Fruit fly (Drosophila melanogaster): ENCODE measurements around the gene Rox8.

Rox8 gene

DNA sequence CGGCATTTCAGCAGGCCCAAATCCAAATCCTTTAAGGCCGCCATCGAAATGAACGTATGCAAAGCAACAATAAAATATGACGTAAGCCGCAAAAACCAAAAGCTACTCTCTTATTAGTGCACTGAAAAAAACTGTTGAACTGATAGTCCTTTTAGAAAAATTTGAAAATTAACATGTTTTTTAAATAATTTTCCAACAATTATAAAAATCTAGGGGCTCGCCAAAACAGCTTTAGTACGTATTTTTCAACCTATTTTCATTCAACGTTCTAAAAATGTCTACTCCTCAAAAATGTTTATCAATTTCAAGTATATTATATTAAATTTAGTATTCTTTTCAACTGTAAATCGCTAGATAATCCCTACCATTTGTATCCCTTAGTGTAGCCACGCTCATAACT lies 45.4 kb upstream of the Rox8 start (continued):
- TF ChIP-seq CG17385 (GFP tag; optimal IDR thresholded peaks at IDR 0.05) = peak; percentile 18
- no peak for TF ChIP-seq Hey (tag; optimal IDR thresholded peaks at IDR 0.05)
- TF ChIP-seq CG2120 (GFP tag; optimal IDR thresholded peaks at IDR 0.05) = peak; percentile 56
- peak; percentile 1 for TF ChIP-seq CG18262 (tag; optimal IDR thresholded peaks at IDR 0.05)
- peak; percentile 26 for TF ChIP-seq Fer1 (GFP tag; optimal IDR thresholded peaks at IDR 0.05)
- no peak for TF ChIP-seq ash1 (GFP tag; optimal IDR thresholded peaks at IDR 0.05)
- TF ChIP-seq BtbVII (GFP tag; optimal IDR thresholded peaks at IDR 0.05) = no peak
- no peak for TF ChIP-seq lbe (GFP tag; optimal IDR thresholded peaks at IDR 0.05)
- TF ChIP-seq CG9817 (tag; optimal IDR thresholded peaks at IDR 0.05) = no peak
- no peak for TF ChIP-seq CG6854 (GFP tag; optimal IDR thresholded peaks at IDR 0.05)
- TF ChIP-seq NfI (GFP tag; optimal IDR thresholded peaks at IDR 0.05) = no peak
- TF ChIP-seq zen (tag; optimal IDR thresholded peaks at IDR 0.05) = no peak
- TF ChIP-seq CG1602 (GFP tag; optimal IDR thresholded peaks at IDR 0.05) = no peak
- TF ChIP-seq CG10543 (GFP tag; optimal IDR thresholded peaks at IDR 0.05) = no peak
- no peak for TF ChIP-seq mam (GFP tag; optimal IDR thresholded peaks at IDR 0.05)
- peak; percentile 32; the same call in 1 of the 2 replicates for TF ChIP-seq slbo (GFP tag; IDR thresholded peaks at IDR 0.05)
- TF ChIP-seq vfl (GFP tag; optimal IDR thresholded peaks at IDR 0.05) = no peak
- no peak for TF ChIP-seq CG12942 (GFP tag; optimal IDR thresholded peaks at IDR 0.05)
- TF ChIP-seq CG31441 (GFP tag; IDR thresholded peaks at IDR 0.05) = peak; percentile 32; the same call in 1 of the 2 replicates
- TF ChIP-seq zf30C (GFP tag; optimal IDR thresholded peaks at IDR 0.05) = peak; percentile 4
- no peak for TF ChIP-seq CG17186 (GFP tag; optimal IDR thresholded peaks at IDR 0.05)
- no peak for TF ChIP-seq Bdp1 (GFP tag; optimal IDR thresholded peaks at IDR 0.05)
- no peak for TF ChIP-seq CG16813 (GFP tag; IDR thresholded peaks at IDR 0.05; ENCODE audit: partially characterized antibody)
- no peak for TF ChIP-seq YL-1 (GFP tag; optimal IDR thresholded peaks at IDR 0.05)
- TF ChIP-seq CG4854 (GFP tag; optimal IDR thresholded peaks at IDR 0.05) = no peak
- no peak for TF ChIP-seq amos (GFP tag; IDR thresholded peaks at IDR 0.05; ENCODE audit: partially characterized antibody)
- peak; percentile 36 for TF ChIP-seq CG18619 (GFP tag; optimal IDR thresholded peaks at IDR 0.05)
- TF ChIP-seq Atf3 (GFP tag; optimal IDR thresholded peaks at IDR 0.05) = no peak
- no peak for TF ChIP-seq MTF-1 (GFP tag; optimal IDR thresholded peaks at IDR 0.05; ENCODE audit: borderline replicate concordance)
- no peak for TF ChIP-seq CG33213 (GFP tag; optimal IDR thresholded peaks at IDR 0.05)
- no peak for TF ChIP-seq CG10565 (GFP tag; optimal IDR thresholded peaks at IDR 0.05)
- no peak for TF ChIP-seq Atf-2 (GFP tag; optimal IDR thresholded peaks at IDR 0.05)
- no peak for TF ChIP-seq dati (GFP tag; IDR thresholded peaks at IDR 0.05)
- no peak for TF ChIP-seq CG6813 (GFP tag; optimal IDR thresholded peaks at IDR 0.05)
- no peak for TF ChIP-seq CG3407 (GFP tag; optimal IDR thresholded peaks at IDR 0.05)
- no peak for TF ChIP-seq Dbx (GFP tag; IDR thresholded peaks at IDR 0.05)
- no peak for TF ChIP-seq CG18476 (GFP tag; optimal IDR thresholded peaks at IDR 0.05)
- no peak for TF ChIP-seq Nf-YB (GFP tag; optimal IDR thresholded peaks at IDR 0.05)
- no peak for TF ChIP-seq gt (GFP tag; IDR thresholded peaks at IDR 0.05)
- TF ChIP-seq CG4404 (GFP tag; IDR thresholded peaks at IDR 0.05) = no peak
- no peak for TF ChIP-seq CG11723 (GFP tag; optimal IDR thresholded peaks at IDR 0.05)
- no peak for TF ChIP-seq CG12391 (tag; optimal IDR thresholded peaks at IDR 0.05)
- peak; percentile 40 for TF ChIP-seq Hmr (GFP tag; optimal IDR thresholded peaks at IDR 0.05)
- TF ChIP-seq CG10321 (GFP tag; IDR thresholded peaks at IDR 0.05) = no peak
- TF ChIP-seq CG10959 (GFP tag; IDR thresholded peaks at IDR 0.05) = no peak
- no peak for TF ChIP-seq CG4820 (GFP tag; optimal IDR thresholded peaks at IDR 0.05)
- no peak for TF ChIP-seq tgo (GFP tag; IDR thresholded peaks at IDR 0.05)
- TF ChIP-seq so (GFP tag; IDR thresholded peaks at IDR 0.05) = no peak
- peak; percentile 17; the same call in 1 of the 2 replicates for TF ChIP-seq vvl (GFP tag; IDR thresholded peaks at IDR 0.05)
- TF ChIP-seq Asciz (GFP tag; optimal IDR thresholded peaks at IDR 0.05) = peak; percentile 8
- TF ChIP-seq Mrtf (GFP tag; IDR thresholded peaks at IDR 0.05) = no peak

Data from whole organism, embryonic.